Fruit fly (Drosophila melanogaster): ENCODE results near the gene CG9663.

The CG9663 gene

DNA sequence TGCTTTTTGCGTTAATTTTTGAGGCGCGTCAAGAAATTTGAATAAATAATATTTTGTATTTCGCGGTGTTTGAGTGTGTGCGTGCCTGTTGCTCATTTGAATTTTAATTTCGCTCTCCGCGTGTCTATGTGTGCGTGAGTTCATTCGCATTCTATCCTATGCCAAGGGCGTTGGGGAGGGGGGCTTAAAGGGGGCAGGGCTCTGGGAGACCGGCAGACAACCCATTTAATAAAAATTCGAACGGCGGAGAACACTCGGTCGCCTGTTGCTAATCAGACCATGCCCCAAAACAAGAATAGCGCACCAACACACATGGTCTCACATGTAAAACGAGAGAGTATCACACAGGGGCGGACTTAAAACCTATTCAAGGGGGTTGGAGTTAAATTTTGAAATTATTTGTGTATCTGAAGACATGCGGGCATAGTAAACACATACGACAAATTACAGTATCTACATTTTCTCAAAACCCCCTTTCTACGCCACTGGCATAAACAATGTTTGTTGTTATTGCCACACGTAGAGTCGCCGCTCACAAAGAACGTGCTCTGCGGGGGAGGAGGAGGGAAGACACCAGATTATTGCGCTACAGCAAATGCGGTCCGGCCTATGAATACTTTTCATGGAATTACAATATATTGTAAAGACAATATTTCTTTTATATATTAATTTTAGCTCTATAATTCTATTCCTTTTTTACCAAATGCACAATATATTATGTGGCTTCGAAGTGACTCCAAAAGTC, 1.0 kb downstream of the CG9663 start (continued):
- TF ChIP-seq schlank (tag; optimal IDR thresholded peaks at IDR 0.05) (peak; percentile 100), Hr78 (GFP tag; optimal IDR thresholded peaks at IDR 0.05) (peak in 1 of 2 experiments; percentile 94), Sox100B (GFP tag; optimal IDR thresholded peaks at IDR 0.05) (peak; percentile 98), CG1233 (GFP tag; optimal IDR thresholded peaks at IDR 0.05) (peak; percentile 100), CG11504 (tag; optimal IDR thresholded peaks at IDR 0.05) (peak; percentile 98), CG3407 (GFP tag; optimal IDR thresholded peaks at IDR 0.05) (peak; percentile 99), run (tag; optimal IDR thresholded peaks at IDR 0.05) (peak; percentile 98), dm (GFP tag; optimal IDR thresholded peaks at IDR 0.05) (peak; percentile 100), CG5180 (GFP tag; optimal IDR thresholded peaks at IDR 0.05) (peak; percentile 94), CG1792 (GFP tag; optimal IDR thresholded peaks at IDR 0.05) (peak; percentile 99), CG18011 (GFP tag; optimal IDR thresholded peaks at IDR 0.05) (peak; percentile 94), CG8359 (GFP tag; optimal IDR thresholded peaks at IDR 0.05; ENCODE audit: borderline replicate concordance) (peak; percentile 95), Ets65A (GFP tag) (peak; percentile 100), CG16779 (GFP tag; IDR thresholded peaks at IDR 0.05) (peak; percentile 99), grau (tag; optimal IDR thresholded peaks at IDR 0.05) (peak; percentile 99), CG12236 (GFP tag; optimal IDR thresholded peaks at IDR 0.05) (peak; percentile 99), CG11093 (GFP tag; IDR thresholded peaks at IDR 0.05) (peak; percentile 99), lbe (GFP tag; optimal IDR thresholded peaks at IDR 0.05) (peak; percentile 99), Fer1 (GFP tag; optimal IDR thresholded peaks at IDR 0.05) (peak; percentile 100), tgo (GFP tag; IDR thresholded peaks at IDR 0.05) (peak; percentile 99), CG7372 (GFP tag; IDR thresholded peaks at IDR 0.05) (peak; percentile 99), Oaz (GFP tag; IDR thresholded peaks at IDR 0.05) (peak; percentile 99), CG2120 (GFP tag; optimal IDR thresholded peaks at IDR 0.05) (peak; percentile 100), esg (GFP tag; conservative IDR thresholded peaks at IDR 0.05) (peak; percentile 99), ash1 (GFP tag; optimal IDR thresholded peaks at IDR 0.05) (peak; percentile 99), bab2 (GFP tag; optimal IDR thresholded peaks at IDR 0.05) (peak; percentile 100), Hsf (GFP tag; optimal IDR thresholded peaks at IDR 0.05) (peak; percentile 100), hbn (GFP tag; IDR thresholded peaks at IDR 0.05; ENCODE audit: partially characterized antibody) (no peak), dmrt11E (tag; optimal IDR thresholded peaks at IDR 0.05) (peak; percentile 99), Dfd (GFP tag; optimal IDR thresholded peaks at IDR 0.05) (peak in 1 of 2 experiments; percentile 75), CG43689 (GFP tag; IDR thresholded peaks at IDR 0.05) (peak; percentile 96), CG16815 (GFP tag; optimal IDR thresholded peaks at IDR 0.05) (peak; percentile 100), dan (GFP tag; IDR thresholded peaks at IDR 0.05) (peak; percentile 95), HmgD (GFP tag; optimal IDR thresholded peaks at IDR 0.05) (peak; percentile 100), prd (optimal IDR thresholded peaks at IDR 0.05) (no peak), prd (GFP tag; IDR thresholded peaks at IDR 0.05) (peak; percentile 100), tio (GFP tag; optimal IDR thresholded peaks at IDR 0.05) (peak; percentile 99), CG13775 (GFP tag; optimal IDR thresholded peaks at IDR 0.05) (peak; percentile 99), en (GFP tag; optimal IDR thresholded peaks at IDR 0.05) (peak; percentile 99), CG9876 (GFP tag; optimal IDR thresholded peaks at IDR 0.05) (peak; percentile 100), CG7556 (GFP tag; optimal IDR thresholded peaks at IDR 0.05) (peak; percentile 100), fd96Cb (tag; optimal IDR thresholded peaks at IDR 0.05) (peak; percentile 100), CG14014 (GFP tag; IDR thresholded peaks at IDR 0.05) (peak; percentile 99), CG18619 (GFP tag; optimal IDR thresholded peaks at IDR 0.05) (peak; percentile 100), H2.0 (GFP tag; IDR thresholded peaks at IDR 0.05) (peak; percentile 99), phol (tag; optimal IDR thresholded peaks at IDR 0.05) (peak; percentile 99), CG8478 (optimal IDR thresholded peaks at IDR 0.05) (no peak), CG2202 (tag; optimal IDR thresholded peaks at IDR 0.05) (peak; percentile 99), repo (GFP tag; optimal IDR thresholded peaks at IDR 0.05) (peak; percentile 100), Atf-2 (GFP tag; optimal IDR thresholded peaks at IDR 0.05) (peak; percentile 99)
